Worm (Caenorhabditis elegans) whole organism, young adult: ENCODE data around the gene trr-1.
A peak's percentile ranks its signal among the peaks of the same experiment; 100 is the strongest.

Source experiments
- B0019.2 ChIP-seq: fragments of 200-800 bp; sonication (Bioruptor generic); conservative IDR thresholded peaks from 2 replicates; pipeline ENCODE4 v1.3.6; 2022; ENCODE audit warnings: missing genetic modification reagents, missing genetic modification characterization, missing compliant biosample characterization
- C17E4.6 ChIP-seq: fragments of 200-800 bp; sonication (Bioruptor generic); IDR thresholded peaks from 2 replicates; pipeline ENCODE4 v1.3.6; 2022; ENCODE audit warnings: missing genetic modification reagents, missing genetic modification characterization, missing compliant biosample characterization
- F23B12.7 ChIP-seq: sonication (generic microtip); optimal IDR thresholded peaks from 2 replicates; lab custom pipeline; 2017; ENCODE audit warnings: missing genetic modification characterization, mild to moderate bottlenecking, missing compliant biosample characterization, antibody characterized with exemption, moderate library complexity; ENCODE audit not compliant: insufficient read depth
- F37B4.10 ChIP-seq: fragments of 200-800 bp; sonication (Bioruptor generic); IDR thresholded peaks from 2 replicates; pipeline ENCODE4 v1.3.6; 2022; ENCODE audit warnings: missing genetic modification characterization, missing compliant biosample characterization
- T07F8.4 ChIP-seq: sonication (generic microtip); optimal IDR thresholded peaks from 2 replicates; lab custom pipeline; 2016; ENCODE audit warnings: mild to moderate bottlenecking, missing genetic modification characterization, moderate library complexity, missing compliant biosample characterization
- Y53G8AR.9 ChIP-seq: fragments of 200-800 bp; sonication (Bioruptor generic); conservative IDR thresholded peaks from 2 replicates; pipeline ENCODE4 v1.3.6; 2022; ENCODE audit warnings: missing genetic modification reagents, missing genetic modification characterization, missing compliant biosample characterization
- Y56A3A.18 ChIP-seq: fragments of 200-800 bp; sonication (Bioruptor generic); IDR thresholded peaks from 2 replicates; pipeline ENCODE4 v1.3.6; 2022; ENCODE audit warnings: missing genetic modification reagents, missing genetic modification characterization, missing compliant biosample characterization
- Y79H2A.3 ChIP-seq: fragments of 200-800 bp; sonication (Bioruptor generic); conservative IDR thresholded peaks from 2 replicates; pipeline ENCODE4 v1.3.6; 2022; ENCODE audit warnings: missing genetic modification reagents, missing genetic modification characterization, missing compliant biosample characterization
- Y95B8A.8 ChIP-seq: fragments of 200-800 bp; sonication (Bioruptor generic); IDR thresholded peaks from 2 replicates; pipeline ENCODE4 v1.3.6; 2022; ENCODE audit warnings: missing genetic modification reagents, missing genetic modification characterization, missing compliant biosample characterization
- atf-7 ChIP-seq: sonication (generic microtip); optimal IDR thresholded peaks from 2 replicates; lab custom pipeline; 2017; ENCODE audit warnings: mild to moderate bottlenecking, missing genetic modification characterization, missing compliant biosample characterization
- athp-1 ChIP-seq: sonication (generic microtip); optimal IDR thresholded peaks from 2 replicates; lab custom pipeline; 2017; ENCODE audit warnings: mild to moderate bottlenecking, missing genetic modification characterization, missing compliant biosample characterization
- attf-5 ChIP-seq: fragments of 200-800 bp; sonication (Bioruptor generic); optimal IDR thresholded peaks from 2 replicates; lab custom pipeline; 2018; ENCODE audit warnings: mild to moderate bottlenecking, missing genetic modification characterization, missing compliant biosample characterization
- cebp-1 ChIP-seq, 2 experiments: fragments of 200-800 bp in 1 of 2; sonication (Bioruptor generic) in 1 of 2; sonication (generic microtip) in 1 of 2; IDR thresholded peaks in 1 of 2; optimal IDR thresholded peaks in 1 of 2; 2 replicates each; pipeline versions ENCODE4 v1.3.6 to Lab custom; 2017 to 2022; ENCODE audit warnings: missing compliant biosample characterization in 2 of 2, missing genetic modification characterization in 2 of 2, mild to moderate bottlenecking in 1 of 2, missing genetic modification reagents in 1 of 2, moderate library complexity in 1 of 2
- ceh-100 ChIP-seq: fragments of 200-800 bp; sonication (Bioruptor generic); IDR thresholded peaks from 2 replicates; pipeline ENCODE4 v1.3.6; 2022; ENCODE audit warnings: missing genetic modification reagents, missing genetic modification characterization, missing compliant biosample characterization
- ceh-58 ChIP-seq: fragments of 200-800 bp; sonication (Bioruptor generic); IDR thresholded peaks from 2 replicates; pipeline ENCODE4 v1.3.6; 2022; ENCODE audit warnings: missing genetic modification characterization, missing compliant biosample characterization
- efl-1 ChIP-seq: fragments of 150-350 bp; optimal IDR thresholded peaks from 2 replicates; lab custom pipeline; 2014; ENCODE audit warnings: missing biosample characterization, missing genetic modification reagents, missing genetic modification characterization
- ets-4 ChIP-seq: fragments of 200-800 bp; sonication (Bioruptor generic); optimal IDR thresholded peaks from 2 replicates; lab custom pipeline; 2018; ENCODE audit warnings: mild to moderate bottlenecking, missing genetic modification characterization, missing compliant biosample characterization
- fkh-3 ChIP-seq: sonication (generic microtip); optimal IDR thresholded peaks from 2 replicates; lab custom pipeline; 2016; ENCODE audit warnings: mild to moderate bottlenecking, missing genetic modification characterization, missing compliant biosample characterization
- hlh-12 ChIP-seq: sonication (generic microtip); optimal IDR thresholded peaks from 2 replicates; lab custom pipeline; 2016; ENCODE audit warnings: missing genetic modification characterization, missing compliant biosample characterization
- let-526 ChIP-seq: fragments of 200-800 bp; sonication (Bioruptor generic); IDR thresholded peaks from 2 replicates; pipeline ENCODE4 v1.3.6; 2022; ENCODE audit warnings: missing genetic modification reagents, missing genetic modification characterization, missing compliant biosample characterization
- lin-40 ChIP-seq: sonication (generic microtip); optimal IDR thresholded peaks from 2 replicates; lab custom pipeline; 2016; ENCODE audit warnings: missing genetic modification characterization, mild to moderate bottlenecking, missing compliant biosample characterization, missing genotype, missing genetic modification reagents
- lsl-1 ChIP-seq: fragments of 200-800 bp; sonication (Bioruptor generic); optimal IDR thresholded peaks from 2 replicates; lab custom pipeline; 2018; ENCODE audit warnings: mild to moderate bottlenecking, missing genetic modification characterization, moderate library complexity, missing compliant biosample characterization
- lsy-27 ChIP-seq: sonication (generic microtip); optimal IDR thresholded peaks from 2 replicates; lab custom pipeline; 2017; ENCODE audit warnings: missing genetic modification characterization, mild to moderate bottlenecking, missing compliant biosample characterization, antibody characterized with exemption, missing genotype, borderline replicate concordance; ENCODE audit not compliant: insufficient read depth
- madf-3 ChIP-seq: fragments of 200-800 bp; sonication (Bioruptor generic); IDR thresholded peaks from 2 replicates; pipeline ENCODE4 v1.3.6; 2022; ENCODE audit warnings: missing genetic modification reagents, missing genetic modification characterization, missing compliant biosample characterization
- madf-6 ChIP-seq: fragments of 200-800 bp; sonication (Bioruptor generic); IDR thresholded peaks from 2 replicates; pipeline ENCODE4 v1.3.6; 2022; ENCODE audit warnings: missing genetic modification reagents, missing genetic modification characterization, missing compliant biosample characterization
- madf-8 ChIP-seq: fragments of 200-800 bp; sonication (Bioruptor generic); conservative IDR thresholded peaks from 2 replicates; pipeline ENCODE4 v1.3.6; 2022; ENCODE audit warnings: missing genetic modification reagents, missing genetic modification characterization, missing compliant biosample characterization
- nhr-120 ChIP-seq: fragments of 200-800 bp; sonication (Bioruptor generic); IDR thresholded peaks from 2 replicates; pipeline ENCODE4 v1.3.6; 2022; ENCODE audit warnings: missing genetic modification characterization, missing compliant biosample characterization
- nhr-80 ChIP-seq: sonication (generic microtip); optimal IDR thresholded peaks from 2 replicates; lab custom pipeline; 2016; ENCODE audit warnings: missing genetic modification characterization, missing compliant biosample characterization
- sea-2 ChIP-seq: fragments of 200-800 bp; sonication (Bioruptor generic); IDR thresholded peaks from 2 replicates; pipeline ENCODE4 v1.3.6; 2022; ENCODE audit warnings: missing genetic modification characterization, missing compliant biosample characterization
- tbx-9 ChIP-seq: sonication (generic microtip); optimal IDR thresholded peaks from 2 replicates; lab custom pipeline; 2016; ENCODE audit warnings: borderline replicate concordance, missing genetic modification characterization, inconsistent platforms, missing compliant biosample characterization
- tlf-1 ChIP-seq: fragments of 200-800 bp; sonication (Bioruptor generic); optimal IDR thresholded peaks from 2 replicates; lab custom pipeline; 2018; ENCODE audit warnings: mild to moderate bottlenecking, missing genetic modification characterization, missing compliant biosample characterization
- xnd-1 ChIP-seq: sonication (generic microtip); optimal IDR thresholded peaks from 2 replicates; lab custom pipeline; 2016; ENCODE audit warnings: missing genotype, missing genetic modification reagents, missing genetic modification characterization, missing compliant biosample characterization
- zim-3 ChIP-seq: sonication (generic microtip); optimal IDR thresholded peaks from 2 replicates; lab custom pipeline; 2017; ENCODE audit warnings: mild to moderate bottlenecking, missing genetic modification characterization, moderate library complexity, missing compliant biosample characterization
- ztf-18 ChIP-seq: sonication (generic microtip); optimal IDR thresholded peaks from 2 replicates; lab custom pipeline; 2016; ENCODE audit warnings: missing genotype, mild to moderate bottlenecking, missing genetic modification characterization, missing compliant biosample characterization
- ztf-22 ChIP-seq: fragments of 200-800 bp; sonication (Bioruptor generic); optimal IDR thresholded peaks from 2 replicates; lab custom pipeline; 2018; ENCODE audit warnings: mild to moderate bottlenecking, missing genetic modification characterization, moderate library complexity, missing compliant biosample characterization
- ztf-28 ChIP-seq: fragments of 200-800 bp; sonication (Bioruptor generic); IDR thresholded peaks from 2 replicates; pipeline ENCODE4 v1.3.6; 2022; ENCODE audit warnings: missing genetic modification reagents, missing genetic modification characterization, missing compliant biosample characterization
- ztf-6 ChIP-seq: fragments of 200-800 bp; sonication (Bioruptor generic); IDR thresholded peaks from 2 replicates; pipeline ENCODE4 v1.3.6; 2022; ENCODE audit warnings: missing genetic modification reagents, missing genetic modification characterization, missing compliant biosample characterization

The trr-1 gene

ce11 chrII:11681136-11681824, 5.6 kb upstream of the trr-1 start, which contains the start of the genes sfxn-1.4 and C47D12.4:
Gene sfxn-1.4, minus strand, starts transcription at chrII:11681236.
Gene C47D12.4, plus strand, starts transcription at chrII:11681774.
- TF ChIP-seq B0019.2, result no peak
- TF ChIP-seq F23B12.7, result no peak
- no peak for TF ChIP-seq attf-5 (GFP tag; lab: Kevin White, UChicago)
- no peak for TF ChIP-seq let-526 (GFP tag; lab: Robert Waterston, UW)
- TF ChIP-seq ets-4 (GFP tag; lab: Kevin White, UChicago), result no peak
- TF ChIP-seq athp-1 (tag; lab: Kevin White, UChicago), result no peak
- TF ChIP-seq tbx-9 (tag; lab: Kevin White, UChicago), result no peak
- no peak for TF ChIP-seq Y53G8AR.9
- no peak for TF ChIP-seq Y95B8A.8
- no peak for TF ChIP-seq hlh-12 (tag; lab: Kevin White, UChicago)
- TF ChIP-seq ztf-6 (GFP tag; lab: Robert Waterston, UW), result no peak

- peak; percentile 12 for TF ChIP-seq xnd-1 (tag; lab: Kevin White, UChicago)
- TF ChIP-seq cebp-1 (GFP tag; IDR thresholded peaks at IDR 0.05; lab: Robert Waterston, UW), result no peak
- peak; percentile 69 for TF ChIP-seq cebp-1 (tag; optimal IDR thresholded peaks at IDR 0.05; lab: Kevin White, UChicago)
- TF ChIP-seq ztf-18 (tag; lab: Kevin White, UChicago), result no peak
- TF ChIP-seq lsl-1, result peak; percentile 91
- TF ChIP-seq T07F8.4 (tag; lab: Kevin White, UChicago), result no peak
- TF ChIP-seq madf-6 (GFP tag; lab: Robert Waterston, UW), result peak; percentile 42; the same call in 1 of the 2 replicates
- peak; percentile 63; the same call in 1 of the 2 replicates for TF ChIP-seq B0019.2
These were observed 4.5 kb upstream of the trr-1 start for ce11 chrII:11680220-11680619.

- TF ChIP-seq lin-40 (tag; lab: Kevin White, UChicago) (no peak), madf-6 (GFP tag; lab: Robert Waterston, UW) (peak; percentile 74), F37B4.10 (no peak), madf-8 (GFP tag; lab: Robert Waterston, UW) (peak; percentile 55), efl-1 (GFP tag; lab: Kevin White, UChicago) (peak; percentile 70)
These were observed 16.9 kb downstream of the trr-1 start for ce11 chrII:11658854-11659253.

ce11 chrII:11657079-11657478, 18.6 kb downstream of the trr-1 start, which contains the start of gene nep-1:
Gene nep-1, minus strand, starts transcription at chrII:11657179.
- TF ChIP-seq ztf-28 (GFP tag; lab: Robert Waterston, UW) (no peak), sea-2 (GFP tag; lab: Robert Waterston, UW) (no peak), fkh-3 (no peak), lsy-27 (no peak), T07F8.4 (tag; lab: Kevin White, UChicago) (no peak), cebp-1 (GFP tag; IDR thresholded peaks at IDR 0.05; lab: Robert Waterston, UW) (no peak), cebp-1 (tag; optimal IDR thresholded peaks at IDR 0.05; lab: Kevin White, UChicago) (no peak), tlf-1 (no peak), ztf-22 (GFP tag; lab: Kevin White, UChicago) (no peak), nhr-120 (GFP tag; lab: Robert Waterston, UW) (no peak), ets-4 (GFP tag; lab: Kevin White, UChicago) (no peak), ceh-58 (no peak), zim-3 (tag; lab: Kevin White, UChicago) (no peak), ceh-100 (no peak), madf-3 (no peak), tbx-9 (tag; lab: Kevin White, UChicago) (no peak), atf-7 (tag; lab: Kevin White, UChicago) (no peak), nhr-80 (tag; lab: Kevin White, UChicago) (no peak), Y56A3A.18 (GFP tag; lab: Robert Waterston, UW) (no peak), Y79H2A.3 (no peak), C17E4.6 (no peak)
